Fruit fly (Drosophila melanogaster): Measurements from ENCODE around the gene Dph4.
A peak's percentile ranks its signal among the peaks of the same experiment; 100 is the strongest.

Dph4 gene

DNA sequence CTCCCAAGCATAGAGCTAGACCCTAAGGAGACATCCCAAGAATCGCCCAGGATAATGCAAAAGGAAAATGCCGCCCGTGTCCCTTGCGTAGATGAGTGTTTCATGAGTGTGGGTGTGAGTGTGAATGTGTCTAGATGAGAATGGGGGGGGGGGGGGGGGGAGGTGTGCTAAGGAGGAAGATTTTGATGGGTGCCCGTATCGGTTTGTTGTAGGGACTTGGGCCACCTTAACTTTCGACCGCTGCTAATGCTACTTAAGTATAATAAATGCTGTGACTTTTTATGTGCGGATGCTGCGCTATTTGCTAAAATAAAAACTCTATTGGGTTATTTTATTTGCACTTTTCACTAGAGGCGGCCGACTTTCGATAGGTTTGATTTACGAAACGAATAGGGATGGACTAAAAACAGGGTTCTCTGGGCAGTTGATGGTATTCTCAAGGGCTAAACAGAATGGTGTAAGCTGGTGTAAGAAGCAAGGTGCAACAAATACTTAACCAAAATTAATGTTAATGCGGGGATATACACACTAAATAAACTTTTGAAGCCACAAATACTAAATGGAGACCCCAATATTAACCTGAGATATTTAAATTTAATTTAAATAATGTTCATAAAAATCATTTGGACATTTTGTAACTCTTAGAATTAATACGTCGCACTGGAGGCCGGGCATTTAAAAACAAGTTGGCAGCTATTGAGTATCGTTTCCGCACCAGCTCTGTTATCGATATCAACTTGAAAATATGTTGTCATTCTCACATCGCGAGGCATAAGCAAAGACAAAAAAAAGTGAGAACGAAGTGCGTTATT is 45.2 kb upstream of the Dph4 start, which contains the start of the genes Xe7 and Atg17 (continued):
- TF ChIP-seq ato (GFP tag; IDR thresholded peaks at IDR 0.05; ENCODE audit: partially characterized antibody) (no peak), seq (GFP tag; IDR thresholded peaks at IDR 0.05) (peak; percentile 88), CG6272 (GFP tag; IDR thresholded peaks at IDR 0.05) (peak; percentile 95), tna (GFP tag; IDR thresholded peaks at IDR 0.05; ENCODE audit: partially characterized antibody) (no peak), ase (GFP tag; IDR thresholded peaks at IDR 0.05) (peak; percentile 85), eve (GFP tag; optimal IDR thresholded peaks at IDR 0.05) (peak in 1 of 2 experiments; percentile 25), sr (GFP tag; IDR thresholded peaks at IDR 0.05) (peak; percentile 16; the same call in 1 of the 3 replicates), CG15073 (GFP tag; optimal IDR thresholded peaks at IDR 0.05) (peak; percentile 51), CG7963 (GFP tag; IDR thresholded peaks at IDR 0.05; ENCODE audit: partially characterized antibody) (no peak), Trl (optimal IDR thresholded peaks at IDR 0.05) (no peak), Trl (GFP tag; optimal IDR thresholded peaks at IDR 0.05) (peak; percentile 89), BtbVII (GFP tag; optimal IDR thresholded peaks at IDR 0.05) (peak; percentile 77), CG10431 (GFP tag; optimal IDR thresholded peaks at IDR 0.05) (peak; percentile 18), btn (GFP tag; optimal IDR thresholded peaks at IDR 0.05) (peak; percentile 47), bbx (GFP tag; IDR thresholded peaks at IDR 0.05; ENCODE audit: partially characterized antibody) (0 out of 2 replicates have a peak, but pooled peaks have one; percentile 25), CG12391 (tag; optimal IDR thresholded peaks at IDR 0.05) (peak; percentile 94), CG12219 (GFP tag; optimal IDR thresholded peaks at IDR 0.05) (peak; percentile 68), crc (GFP tag; optimal IDR thresholded peaks at IDR 0.05) (peak; percentile 56), Adf1 (GFP tag; IDR thresholded peaks at IDR 0.05) (peak; percentile 34; the same call in 1 of the 2 replicates), CG17612 (GFP tag; IDR thresholded peaks at IDR 0.05) (peak; percentile 83), Fer3 (tag; optimal IDR thresholded peaks at IDR 0.05) (peak; percentile 92), CG6765 (GFP tag; optimal IDR thresholded peaks at IDR 0.05) (peak; percentile 75), CG10979 (tag; optimal IDR thresholded peaks at IDR 0.05) (peak; percentile 80), Xrp1 (GFP tag; IDR thresholded peaks at IDR 0.05) (peak; percentile 85), al (GFP tag; IDR thresholded peaks at IDR 0.05) (peak; percentile 93), vvl (GFP tag; IDR thresholded peaks at IDR 0.05) (peak; percentile 83), E2f2 (GFP tag; IDR thresholded peaks at IDR 0.05) (peak; percentile 64), lola (GFP tag; optimal IDR thresholded peaks at IDR 0.05) (peak in 1 of 3 experiments; percentile 89), ci (GFP tag; IDR thresholded peaks at IDR 0.05) (peak; percentile 80), CG9817 (tag; optimal IDR thresholded peaks at IDR 0.05) (peak; percentile 98), Med (GFP tag) (peak; percentile 98), danr (GFP tag; IDR thresholded peaks at IDR 0.05) (peak; percentile 83), CG13775 (GFP tag; optimal IDR thresholded peaks at IDR 0.05) (peak; percentile 95), crp (GFP tag; optimal IDR thresholded peaks at IDR 0.05) (peak in 1 of 2 experiments; percentile 45), Rfx (GFP tag; IDR thresholded peaks at IDR 0.05) (peak; percentile 94), trh (GFP tag; optimal IDR thresholded peaks at IDR 0.05) (peak; percentile 92), tin (GFP tag; optimal IDR thresholded peaks at IDR 0.05) (peak; percentile 95), E2f1 (GFP tag; IDR thresholded peaks at IDR 0.05) (peak; percentile 90), CG9609 (GFP tag; optimal IDR thresholded peaks at IDR 0.05) (peak; percentile 89), CG12942 (GFP tag; optimal IDR thresholded peaks at IDR 0.05) (peak; percentile 90), Bdp1 (GFP tag; optimal IDR thresholded peaks at IDR 0.05) (peak; percentile 76), D19B (GFP tag; optimal IDR thresholded peaks at IDR 0.05) (peak; percentile 79), Sox102F (GFP tag; optimal IDR thresholded peaks at IDR 0.05) (peak; percentile 91), Dfd (GFP tag; optimal IDR thresholded peaks at IDR 0.05) (peak in 1 of 2 experiments; percentile 93), tio (GFP tag; optimal IDR thresholded peaks at IDR 0.05) (peak; percentile 95), CG7556 (GFP tag; optimal IDR thresholded peaks at IDR 0.05) (peak; percentile 83), fd3F (GFP tag; optimal IDR thresholded peaks at IDR 0.05) (peak; percentile 94), CG12236 (GFP tag; optimal IDR thresholded peaks at IDR 0.05) (peak; percentile 53), Dip3 (GFP tag; optimal IDR thresholded peaks at IDR 0.05) (peak; percentile 93)
